Fruit fly (Drosophila melanogaster): Measurements from ENCODE around the gene Etfb.

The Etfb gene

DNA sequence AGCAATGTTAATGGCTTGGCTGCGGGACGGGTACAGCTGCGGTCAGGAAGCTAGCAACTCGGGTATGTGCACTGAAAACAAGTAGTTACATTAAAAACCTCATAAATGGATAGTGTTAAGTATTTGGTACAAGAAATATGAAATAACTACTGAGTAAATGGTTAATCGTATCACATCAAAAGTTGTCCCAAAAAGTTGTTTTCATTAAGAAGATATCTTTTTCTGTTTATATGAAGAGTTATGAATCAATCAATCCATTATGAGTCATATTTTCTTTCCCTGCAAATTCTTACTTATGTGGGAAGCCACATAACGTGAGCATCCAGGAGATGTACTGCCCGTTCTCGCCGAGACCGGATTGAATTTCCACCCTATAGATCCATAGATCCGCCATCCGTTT, 36.0 kb upstream of the Etfb start:
- no peak for TF ChIP-seq EcR (GFP tag; optimal IDR thresholded peaks at IDR 0.05)
- TF ChIP-seq CG4496 (GFP tag; IDR thresholded peaks at IDR 0.05) = no peak
- TF ChIP-seq Pif1B (GFP tag; optimal IDR thresholded peaks at IDR 0.05) = no peak
- TF ChIP-seq CG13204 (GFP tag; optimal IDR thresholded peaks at IDR 0.05) = no peak
- no peak for TF ChIP-seq CG12605 (GFP tag; IDR thresholded peaks at IDR 0.05)
- no peak for TF ChIP-seq rn (GFP tag; IDR thresholded peaks at IDR 0.05)
- no peak for TF ChIP-seq Snoo (tag; optimal IDR thresholded peaks at IDR 0.05)
- peak; percentile 12 for TF ChIP-seq CG15710 (tag; optimal IDR thresholded peaks at IDR 0.05)
- peak; percentile 69 for TF ChIP-seq CG14655 (GFP tag; optimal IDR thresholded peaks at IDR 0.05)
- TF ChIP-seq CG8159 (tag; optimal IDR thresholded peaks at IDR 0.05) = peak; percentile 40
- TF ChIP-seq CG9948 (tag; optimal IDR thresholded peaks at IDR 0.05) = peak; percentile 31
- TF ChIP-seq CG17806 (tag; optimal IDR thresholded peaks at IDR 0.05) = peak; percentile 22
- TF ChIP-seq Pif1A (GFP tag; optimal IDR thresholded peaks at IDR 0.05) = peak; percentile 9
- TF ChIP-seq CG8301 (tag; optimal IDR thresholded peaks at IDR 0.05) = peak; percentile 46
- TF ChIP-seq CG32121 (GFP tag; IDR thresholded peaks at IDR 0.05) = no peak
- no peak for TF ChIP-seq Ets98B (GFP tag; IDR thresholded peaks at IDR 0.05)
- no peak for TF ChIP-seq D1 (tag; optimal IDR thresholded peaks at IDR 0.05)
- no peak for TF ChIP-seq fd96Ca (GFP tag; IDR thresholded peaks at IDR 0.05)
- TF ChIP-seq CG34367 (tag; optimal IDR thresholded peaks at IDR 0.05) = peak; percentile 25
- TF ChIP-seq gl (tag; optimal IDR thresholded peaks at IDR 0.05) = peak; percentile 20
- TF ChIP-seq CG10348 (GFP tag; IDR thresholded peaks at IDR 0.05) = no peak

dm6 chr3R:29837771-29838170, 35.0 kb upstream of the Etfb start:
- TF ChIP-seq CG4496 (GFP tag; IDR thresholded peaks at IDR 0.05) (peak; percentile 38; the same call in 1 of the 3 replicates), Ets98B (GFP tag; IDR thresholded peaks at IDR 0.05) (0 out of 2 replicates have a peak, but pooled peaks have one; percentile 33), fd96Ca (GFP tag; IDR thresholded peaks at IDR 0.05) (peak; percentile 60), CG14655 (GFP tag; optimal IDR thresholded peaks at IDR 0.05) (peak; percentile 49), CG13204 (GFP tag; optimal IDR thresholded peaks at IDR 0.05) (no peak), CG8301 (tag; optimal IDR thresholded peaks at IDR 0.05) (peak; percentile 30), CG32121 (GFP tag; IDR thresholded peaks at IDR 0.05) (peak; percentile 46; the same call in 1 of the 2 replicates), D1 (tag; optimal IDR thresholded peaks at IDR 0.05) (no peak)

dm6 chr3R:29836188-29836587, 33.4 kb upstream of the Etfb start, which contains the start of gene CG42592:
Gene CG42592, minus strand, starts transcription at chr3R:29836288.
- TF ChIP-seq CG34367 (tag; optimal IDR thresholded peaks at IDR 0.05) (no peak), Ets98B (GFP tag; IDR thresholded peaks at IDR 0.05) (no peak), CG8159 (tag; optimal IDR thresholded peaks at IDR 0.05) (no peak), D1 (tag; optimal IDR thresholded peaks at IDR 0.05) (no peak), CG13204 (GFP tag; optimal IDR thresholded peaks at IDR 0.05) (no peak), CG12605 (GFP tag; IDR thresholded peaks at IDR 0.05) (no peak), CG8301 (tag; optimal IDR thresholded peaks at IDR 0.05) (no peak), fd96Ca (GFP tag; IDR thresholded peaks at IDR 0.05) (no peak), Pif1A (GFP tag; optimal IDR thresholded peaks at IDR 0.05) (no peak), gl (tag; optimal IDR thresholded peaks at IDR 0.05) (no peak)

DNA sequence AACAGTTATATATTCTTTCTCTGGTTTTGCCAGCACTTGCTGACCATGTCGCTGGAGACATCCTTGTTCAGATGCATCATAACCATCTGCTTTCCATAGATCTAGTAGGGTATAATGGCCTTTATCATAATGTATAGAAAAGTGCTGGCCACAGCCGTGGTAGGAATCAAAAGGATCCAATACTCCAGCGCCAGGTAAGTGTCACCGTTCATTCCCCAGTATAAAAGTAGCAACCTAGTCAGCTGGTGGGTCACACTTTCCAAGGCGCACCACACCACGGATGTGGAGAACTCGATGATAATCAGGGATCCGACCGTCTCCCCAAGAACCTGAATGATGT, 32.9 kb upstream of the Etfb start, which contains the start of gene Prtl99C:
TSS of gene Prtl99C (plus strand) at position 241 of the 340 bp plus-strand sequence.
- TF ChIP-seq CG8159 (tag; optimal IDR thresholded peaks at IDR 0.05) (no peak), CG8301 (tag; optimal IDR thresholded peaks at IDR 0.05) (no peak), EcR (GFP tag; optimal IDR thresholded peaks at IDR 0.05) (no peak), CG10348 (GFP tag; IDR thresholded peaks at IDR 0.05) (no peak), CG17806 (tag; optimal IDR thresholded peaks at IDR 0.05) (no peak), CG15710 (tag; optimal IDR thresholded peaks at IDR 0.05) (no peak), D1 (tag; optimal IDR thresholded peaks at IDR 0.05) (no peak), fd96Ca (GFP tag; IDR thresholded peaks at IDR 0.05) (no peak), Pif1B (GFP tag; optimal IDR thresholded peaks at IDR 0.05) (no peak), CG34367 (tag; optimal IDR thresholded peaks at IDR 0.05) (no peak), Pif1A (GFP tag; optimal IDR thresholded peaks at IDR 0.05) (no peak), Ets98B (GFP tag; IDR thresholded peaks at IDR 0.05) (no peak), CG32121 (GFP tag; IDR thresholded peaks at IDR 0.05) (no peak)

DNA sequence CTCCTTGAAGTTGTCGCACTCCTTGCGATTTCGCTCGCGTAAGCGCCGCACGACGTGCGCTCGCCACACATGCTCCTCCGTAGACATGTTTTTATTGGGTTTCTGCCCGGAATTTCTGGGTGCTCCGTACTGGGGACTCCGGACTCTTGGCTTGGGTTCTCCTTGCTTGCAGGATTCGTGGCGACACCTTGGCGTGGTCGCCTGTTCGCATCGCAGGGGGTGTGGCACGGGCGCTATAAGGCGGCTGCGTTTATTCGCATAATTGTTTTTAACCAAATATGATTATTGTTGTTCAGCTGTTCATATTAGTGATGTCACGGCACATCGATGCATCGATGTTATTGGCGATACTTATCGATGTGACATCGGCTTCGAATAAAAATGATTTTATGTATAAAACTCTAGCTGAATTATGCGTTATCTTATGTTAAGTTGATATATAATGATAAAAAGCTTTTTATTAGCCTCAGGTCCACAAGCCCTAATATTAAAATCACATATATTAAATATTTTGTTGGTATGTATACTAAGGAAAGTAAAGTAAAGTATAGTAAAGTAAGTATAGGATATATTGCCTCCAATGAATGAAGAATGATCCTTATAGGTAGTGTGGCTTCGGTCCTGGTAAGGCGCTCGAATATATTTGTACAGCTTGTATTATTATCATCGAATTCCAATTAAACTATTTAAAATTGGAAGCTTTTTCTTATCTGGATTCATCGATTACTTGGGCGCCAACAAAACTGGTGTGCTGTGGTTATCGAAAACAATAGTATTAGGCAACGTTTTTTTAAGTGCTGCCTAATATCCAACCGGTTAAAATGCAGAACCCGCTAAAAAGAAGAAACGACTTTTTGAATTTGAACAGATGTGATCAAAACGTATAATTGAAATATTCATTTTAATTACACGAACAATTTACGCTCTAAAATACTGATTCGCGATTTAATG, 32.3 kb upstream of the Etfb start, which contains the start of gene Atg16:
TSS of gene Atg16 (minus strand) at position 343 of the 951 bp plus-strand sequence.
- TF ChIP-seq CG4496 (GFP tag; IDR thresholded peaks at IDR 0.05) (no peak), CG10348 (GFP tag; IDR thresholded peaks at IDR 0.05) (no peak), CG14655 (GFP tag; optimal IDR thresholded peaks at IDR 0.05) (no peak), CG34367 (tag; optimal IDR thresholded peaks at IDR 0.05) (no peak), CG15710 (tag; optimal IDR thresholded peaks at IDR 0.05) (no peak)

DNA sequence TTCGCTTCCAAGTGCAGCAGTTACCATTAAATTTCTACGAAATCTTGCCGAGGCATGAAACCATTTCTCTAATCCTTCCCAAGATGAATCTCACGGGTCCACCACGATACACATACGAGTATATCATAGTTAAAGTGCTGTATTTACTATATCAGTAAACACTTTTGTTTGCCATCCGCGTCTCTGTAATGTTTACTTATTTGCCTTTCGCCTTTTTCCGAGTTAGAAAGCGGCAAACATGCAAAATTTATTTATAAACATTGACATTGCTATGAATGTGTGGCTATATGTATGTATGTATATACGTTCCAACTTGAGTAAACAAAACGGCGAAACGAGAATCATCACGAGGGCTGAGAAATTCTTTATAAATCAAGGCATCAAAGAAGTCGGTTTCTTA, 28.2 kb upstream of the Etfb start:
- no peak for TF ChIP-seq CG10348 (GFP tag; IDR thresholded peaks at IDR 0.05)
- TF ChIP-seq Pif1A (GFP tag; optimal IDR thresholded peaks at IDR 0.05) = no peak
- peak; percentile 6 for TF ChIP-seq CG14655 (GFP tag; optimal IDR thresholded peaks at IDR 0.05)

All from whole organism, pupa.